Worm (Caenorhabditis elegans) whole organism, late embryonic: ENCODE measurements around the gene eif-2D.

Source experiments
- C08G9.2 ChIP-seq: sonication (generic microtip); optimal IDR thresholded peaks from 2 replicates; lab custom pipeline; 2016; ENCODE audit warnings: mild to moderate bottlenecking, missing genetic modification characterization, moderate library complexity, missing compliant biosample characterization
- C38D4.7 ChIP-seq: fragments of 200-800 bp; sonication (Bioruptor generic); optimal IDR thresholded peaks from 2 replicates; lab custom pipeline; 2018; ENCODE audit warnings: mild to moderate bottlenecking, missing genetic modification characterization, moderate library complexity, missing compliant biosample characterization
- F13H6.1 ChIP-seq: sonication (generic microtip); optimal IDR thresholded peaks from 2 replicates; lab custom pipeline; 2016; ENCODE audit warnings: missing genetic modification characterization, missing compliant biosample characterization
- K02D7.2 ChIP-seq: sonication (generic microtip); optimal IDR thresholded peaks from 2 replicates; lab custom pipeline; 2017; ENCODE audit warnings: mild to moderate bottlenecking, missing genetic modification characterization, missing compliant biosample characterization
- K09A11.1 ChIP-seq: sonication (generic microtip); optimal IDR thresholded peaks from 2 replicates; lab custom pipeline; 2017; ENCODE audit warnings: antibody characterized with exemption, mild to moderate bottlenecking, missing genetic modification characterization, missing compliant biosample characterization; ENCODE audit not compliant: insufficient read depth
- T23F11.4 ChIP-seq: fragments of 200-800 bp; sonication (Bioruptor generic); optimal IDR thresholded peaks from 2 replicates; lab custom pipeline; 2018; ENCODE audit warnings: mild to moderate bottlenecking, missing genetic modification characterization, missing compliant biosample characterization
- Y22D7AL.16 ChIP-seq: sonication (generic microtip); optimal IDR thresholded peaks from 2 replicates; lab custom pipeline; 2016; ENCODE audit warnings: missing genetic modification characterization, missing compliant biosample characterization
- ahr-1 ChIP-seq: sonication (generic microtip); optimal IDR thresholded peaks from 2 replicates; lab custom pipeline; 2016; ENCODE audit warnings: missing genetic modification characterization, missing compliant biosample characterization
- ama-1 ChIP-seq: fragments of 150-350 bp; optimal IDR thresholded peaks from 2 replicates; lab custom pipeline; 2014
- ceh-14 ChIP-seq: sonication (generic microtip); optimal IDR thresholded peaks from 2 replicates; lab custom pipeline; 2016; ENCODE audit warnings: missing genotype, missing genetic modification characterization, missing compliant biosample characterization
- ceh-18 ChIP-seq: sonication (generic microtip); optimal IDR thresholded peaks from 2 replicates; lab custom pipeline; 2016; ENCODE audit warnings: missing genetic modification characterization, missing compliant biosample characterization
- ceh-2 ChIP-seq: sonication (generic microtip); optimal IDR thresholded peaks from 2 replicates; lab custom pipeline; 2016; ENCODE audit warnings: missing genotype, missing genetic modification characterization, missing compliant biosample characterization
- ceh-45 ChIP-seq: fragments of 200-800 bp; sonication (Bioruptor generic); IDR thresholded peaks from 2 replicates; pipeline ENCODE4 v1.3.6; 2022; ENCODE audit warnings: missing genetic modification reagents, missing genetic modification characterization, missing compliant biosample characterization
- ceh-48 ChIP-seq: sonication (generic microtip); optimal IDR thresholded peaks from 2 replicates; lab custom pipeline; 2016; ENCODE audit warnings: missing genetic modification characterization, inconsistent platforms, missing compliant biosample characterization
- ceh-6 ChIP-seq: fragments of 200-800 bp; sonication (Bioruptor generic); optimal IDR thresholded peaks from 2 replicates; lab custom pipeline; 2018; ENCODE audit warnings: mild to moderate bottlenecking, missing genetic modification characterization, missing compliant biosample characterization
- che-1 ChIP-seq: sonication (generic microtip); optimal IDR thresholded peaks from 2 replicates; lab custom pipeline; 2016; ENCODE audit warnings: mild to moderate bottlenecking, missing genetic modification characterization, missing compliant biosample characterization
- dmd-4 ChIP-seq: sonication (generic microtip); optimal IDR thresholded peaks from 2 replicates; lab custom pipeline; 2016; ENCODE audit warnings: borderline replicate concordance, missing genetic modification characterization, missing compliant biosample characterization
- elt-2 ChIP-seq: sonication (generic microtip); optimal IDR thresholded peaks from 2 replicates; lab custom pipeline; 2016; ENCODE audit warnings: missing genetic modification reagents, missing genetic modification characterization, missing compliant biosample characterization
- elt-4 ChIP-seq: sonication (generic microtip); optimal IDR thresholded peaks from 2 replicates; lab custom pipeline; 2016; ENCODE audit warnings: missing genetic modification characterization, missing compliant biosample characterization
- ets-4 ChIP-seq: sonication (generic microtip); optimal IDR thresholded peaks from 2 replicates; lab custom pipeline; 2016; ENCODE audit warnings: missing genetic modification characterization, missing compliant biosample characterization
- eyg-1 ChIP-seq: sonication (generic microtip); optimal IDR thresholded peaks from 2 replicates; lab custom pipeline; 2016; ENCODE audit warnings: missing genotype, missing genetic modification characterization, missing compliant biosample characterization
- fkh-6 ChIP-seq: sonication (generic microtip); optimal IDR thresholded peaks from 2 replicates; lab custom pipeline; 2016; ENCODE audit warnings: missing genetic modification characterization, missing compliant biosample characterization
- gmeb-2 ChIP-seq: sonication (generic microtip); optimal IDR thresholded peaks from 2 replicates; lab custom pipeline; 2016; ENCODE audit warnings: missing genetic modification characterization, inconsistent platforms, missing compliant biosample characterization
- hlh-13 ChIP-seq: fragments of 200-800 bp; sonication (Bioruptor generic); optimal IDR thresholded peaks from 2 replicates; lab custom pipeline; 2018; ENCODE audit warnings: mild to moderate bottlenecking, missing genetic modification characterization, missing compliant biosample characterization
- hlh-15 ChIP-seq: sonication (generic microtip); optimal IDR thresholded peaks from 2 replicates; lab custom pipeline; 2016; ENCODE audit warnings: missing genetic modification characterization, missing compliant biosample characterization
- hlh-30 ChIP-seq: sonication (generic microtip); optimal IDR thresholded peaks from 2 replicates; lab custom pipeline; 2017; ENCODE audit warnings: antibody characterized with exemption, missing genetic modification characterization, missing compliant biosample characterization; ENCODE audit not compliant: insufficient read depth
- hlh-8 ChIP-seq: sonication (generic microtip); optimal IDR thresholded peaks from 2 replicates; lab custom pipeline; 2016; ENCODE audit warnings: missing genotype, missing genetic modification characterization, missing compliant biosample characterization
- lim-6 ChIP-seq: sonication (generic microtip); optimal IDR thresholded peaks from 2 replicates; lab custom pipeline; 2016; ENCODE audit warnings: missing genetic modification characterization, missing compliant biosample characterization
- madf-2 ChIP-seq: sonication (generic microtip); optimal IDR thresholded peaks from 2 replicates; lab custom pipeline; 2017; ENCODE audit warnings: missing genetic modification characterization, missing compliant biosample characterization
- mec-3 ChIP-seq: sonication (generic microtip); optimal IDR thresholded peaks from 2 replicates; lab custom pipeline; 2016; ENCODE audit warnings: borderline replicate concordance, missing genetic modification characterization, missing compliant biosample characterization
- nfya-1 ChIP-seq: sonication (generic microtip); optimal IDR thresholded peaks from 2 replicates; lab custom pipeline; 2017; ENCODE audit warnings: missing genetic modification characterization, mild to moderate bottlenecking, missing compliant biosample characterization, antibody characterized with exemption, moderate library complexity
- nhr-11 ChIP-seq: fragments of 150-350 bp; optimal IDR thresholded peaks from 2 replicates; lab custom pipeline; 2014; ENCODE audit warnings: missing biosample characterization, missing genetic modification characterization
- nhr-232 ChIP-seq: sonication (generic microtip); optimal IDR thresholded peaks from 2 replicates; lab custom pipeline; 2016; ENCODE audit warnings: missing genetic modification characterization, missing compliant biosample characterization
- npax-4 ChIP-seq: sonication (generic microtip); optimal IDR thresholded peaks from 2 replicates; lab custom pipeline; 2016; ENCODE audit warnings: missing genetic modification characterization, missing compliant biosample characterization
- odd-2 ChIP-seq: sonication (generic microtip); optimal IDR thresholded peaks from 2 replicates; lab custom pipeline; 2017; ENCODE audit warnings: antibody characterized with exemption, mild to moderate bottlenecking, missing genetic modification characterization, missing compliant biosample characterization
- pag-3 ChIP-seq: sonication (generic microtip); optimal IDR thresholded peaks from 2 replicates; lab custom pipeline; 2016; ENCODE audit warnings: missing compliant biosample characterization, missing genetic modification characterization, borderline replicate concordance
- pat-9 ChIP-seq: fragments of 200-800 bp; sonication (Bioruptor generic); optimal IDR thresholded peaks from 2 replicates; lab custom pipeline; 2018; ENCODE audit warnings: mild to moderate bottlenecking, missing genetic modification characterization, moderate library complexity, missing compliant biosample characterization
- pax-1 ChIP-seq: fragments of 150-350 bp; optimal IDR thresholded peaks from 2 replicates; lab custom pipeline; 2014; ENCODE audit warnings: missing biosample characterization, missing genetic modification characterization
- pqm-1 ChIP-seq: sonication (generic microtip); optimal IDR thresholded peaks from 2 replicates; lab custom pipeline; 2016; ENCODE audit warnings: missing genetic modification characterization, missing compliant biosample characterization
- pros-1 ChIP-seq: fragments of 150-350 bp; optimal IDR thresholded peaks from 2 replicates; lab custom pipeline; 2014; ENCODE audit warnings: missing biosample characterization, missing genetic modification reagents, missing genetic modification characterization
- sdc-2 ChIP-seq: sonication (generic microtip); optimal IDR thresholded peaks from 2 replicates; lab custom pipeline; 2016; ENCODE audit warnings: missing genotype, missing genetic modification characterization, missing compliant biosample characterization
- sox-2 ChIP-seq: fragments of 200-800 bp; sonication (Bioruptor generic); IDR thresholded peaks from 2 replicates; pipeline ENCODE4 v1.3.6; 2022; ENCODE audit warnings: missing genetic modification reagents, missing genetic modification characterization, missing compliant biosample characterization
- ttx-3 ChIP-seq: sonication (generic microtip); optimal IDR thresholded peaks from 2 replicates; lab custom pipeline; 2016; ENCODE audit warnings: missing genetic modification reagents, missing genetic modification characterization, missing compliant biosample characterization
- unc-3 ChIP-seq, 2 experiments: fragments of 200-800 bp in 1 of 2; sonication (Bioruptor generic) in 1 of 2; sonication (generic microtip) in 1 of 2; conservative IDR thresholded peaks in 1 of 2; optimal IDR thresholded peaks in 1 of 2; 2 replicates each; pipeline versions ENCODE4 v1.3.6 to Lab custom; 2016 to 2022; ENCODE audit warnings: missing compliant biosample characterization in 2 of 2, missing genetic modification characterization in 2 of 2, missing genetic modification reagents in 1 of 2
- unc-42 ChIP-seq: sonication (generic microtip); optimal IDR thresholded peaks from 2 replicates; lab custom pipeline; 2016; ENCODE audit warnings: missing genotype, missing genetic modification characterization, missing compliant biosample characterization
- unc-86 ChIP-seq: sonication (generic microtip); optimal IDR thresholded peaks from 2 replicates; lab custom pipeline; 2016; ENCODE audit warnings: missing genetic modification characterization, missing compliant biosample characterization
- zip-5 ChIP-seq: sonication (generic microtip); optimal IDR thresholded peaks from 2 replicates; lab custom pipeline; 2016; ENCODE audit warnings: missing genetic modification characterization, missing compliant biosample characterization
- ztf-16 ChIP-seq: sonication (generic microtip); optimal IDR thresholded peaks from 2 replicates; lab custom pipeline; 2017; ENCODE audit warnings: missing genetic modification characterization, missing compliant biosample characterization

eif-2D gene

DNA sequence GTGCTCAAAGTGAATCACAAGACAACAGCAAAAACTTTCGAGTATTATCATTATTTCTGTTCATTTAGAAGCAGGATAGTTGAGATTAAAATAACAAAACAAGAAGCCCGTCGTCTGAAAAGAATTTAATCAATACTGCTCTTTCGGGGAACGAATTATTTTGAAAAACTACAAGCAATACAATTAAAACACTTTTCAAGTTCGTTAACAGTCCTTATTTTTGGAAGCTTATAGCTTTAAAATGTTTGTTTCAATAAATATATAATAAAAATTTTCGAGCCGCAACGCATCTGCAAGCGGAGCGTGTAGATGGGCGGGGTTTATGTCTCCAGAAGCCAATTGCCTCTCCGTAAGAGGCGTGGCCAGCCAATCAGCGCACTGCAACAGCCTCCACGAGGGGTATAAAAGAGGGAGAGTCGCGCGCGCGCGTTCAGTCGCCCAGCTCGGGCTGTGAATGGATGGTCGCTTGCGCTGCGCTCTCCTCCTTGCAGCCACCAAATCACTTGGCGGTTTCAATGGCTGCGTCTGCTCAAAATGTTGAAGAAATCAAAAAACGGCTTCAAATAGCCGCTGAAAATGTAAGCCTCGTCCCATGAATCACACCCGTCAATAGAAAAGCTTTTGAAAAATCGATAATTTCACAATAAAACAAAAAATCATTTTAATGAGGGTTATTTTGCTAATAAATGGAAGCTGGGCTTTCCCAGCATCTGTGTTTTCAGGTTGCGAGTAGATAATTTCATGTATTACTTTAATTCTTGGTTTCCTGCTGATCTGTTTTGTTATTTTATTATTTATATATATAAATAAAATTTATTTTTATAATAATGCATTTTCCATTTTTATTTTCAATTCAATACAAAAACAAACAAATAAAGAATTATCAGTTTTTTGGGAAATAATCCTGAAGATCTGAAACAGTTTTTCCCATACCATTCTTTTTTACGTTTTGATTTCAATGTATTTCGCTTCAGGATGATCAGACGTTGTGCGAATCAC, 30.5 kb upstream of the eif-2D start, which contains the start of the genes ift-43 and mdt-26 (continued):
- peak; percentile 55 for TF ChIP-seq pros-1
- TF ChIP-seq elt-4 = no peak
- TF ChIP-seq C38D4.7 (GFP tag; lab: Kevin White, UChicago) = no peak
- peak; percentile 58 for TF ChIP-seq unc-42
- no peak for TF ChIP-seq lim-6 (tag; lab: Kevin White, UChicago)
- TF ChIP-seq ceh-14 (tag; lab: Kevin White, UChicago) = peak; percentile 11
- peak; percentile 59 for TF ChIP-seq gmeb-2
- peak; percentile 52 for TF ChIP-seq hlh-30 (tag; lab: Kevin White, UChicago)
- no peak for TF ChIP-seq unc-86 (tag; lab: Kevin White, UChicago)
- TF ChIP-seq pat-9 (tag; lab: Kevin White, UChicago) = peak; percentile 14
- TF ChIP-seq fkh-6 = peak; percentile 56
- TF ChIP-seq zip-5 (tag; lab: Kevin White, UChicago) = no peak
- TF ChIP-seq T23F11.4 (GFP tag; lab: Kevin White, UChicago) = no peak
- TF ChIP-seq dmd-4 = no peak
- peak; percentile 41 for TF ChIP-seq sdc-2 (tag; lab: Kevin White, UChicago)
- peak; percentile 16 for TF ChIP-seq ttx-3 (tag; lab: Kevin White, UChicago)
- no peak for TF ChIP-seq hlh-13 (GFP tag; lab: Kevin White, UChicago)
- no peak for TF ChIP-seq mec-3 (tag; lab: Kevin White, UChicago)
- TF ChIP-seq nhr-11 = no peak
- TF ChIP-seq ceh-2 (tag; lab: Kevin White, UChicago) = no peak
- TF ChIP-seq ets-4 (tag; lab: Kevin White, UChicago) = peak; percentile 23
- no peak for TF ChIP-seq eyg-1
- TF ChIP-seq pag-3 (tag; lab: Kevin White, UChicago) = no peak
- no peak for TF ChIP-seq C08G9.2
- peak; percentile 51 for TF ChIP-seq ceh-48 (tag; lab: Kevin White, UChicago)
- TF ChIP-seq npax-4 (tag; lab: Kevin White, UChicago) = no peak
- TF ChIP-seq nfya-1 (tag; lab: Kevin White, UChicago) = peak; percentile 100
- TF ChIP-seq pqm-1 (tag; lab: Kevin White, UChicago) = no peak
- TF ChIP-seq hlh-15 (tag; lab: Kevin White, UChicago) = no peak
- peak; percentile 98 for TF ChIP-seq ama-1 (lab: Kevin White, UChicago)
- TF ChIP-seq ceh-18 = peak; percentile 17
- peak; percentile 14 for TF ChIP-seq che-1 (tag; lab: Kevin White, UChicago)

- no peak for TF ChIP-seq odd-2 (tag; lab: Kevin White, UChicago)
- peak; percentile 54 for TF ChIP-seq ceh-2 (tag; lab: Kevin White, UChicago)
- TF ChIP-seq elt-2 = peak; percentile 83
- peak; percentile 64 for TF ChIP-seq hlh-8
- TF ChIP-seq hlh-30 (tag; lab: Kevin White, UChicago) = peak; percentile 55
- TF ChIP-seq C08G9.2 = peak; percentile 76
- no peak for TF ChIP-seq npax-4 (tag; lab: Kevin White, UChicago)
- peak; percentile 60 for TF ChIP-seq K09A11.1 (tag; lab: Kevin White, UChicago)
- no peak for TF ChIP-seq ztf-16 (tag; lab: Kevin White, UChicago)
- TF ChIP-seq pax-1 (tag; lab: Kevin White, UChicago) = peak; percentile 5
- peak; percentile 56 for TF ChIP-seq ceh-6 (GFP tag; lab: Kevin White, UChicago)
- TF ChIP-seq unc-3 (GFP tag; conservative IDR thresholded peaks at IDR 0.05; lab: Robert Waterston, UW) = peak; percentile 93
- no peak for TF ChIP-seq unc-3 (tag; optimal IDR thresholded peaks at IDR 0.05; lab: Kevin White, UChicago)
- TF ChIP-seq ceh-45 (GFP tag; lab: Robert Waterston, UW) = peak; percentile 87
- TF ChIP-seq unc-86 (tag; lab: Kevin White, UChicago) = peak; percentile 72
- TF ChIP-seq Y22D7AL.16 (tag; lab: Kevin White, UChicago) = peak; percentile 78
- peak; percentile 52; the same call in 1 of the 2 replicates for TF ChIP-seq sox-2 (GFP tag; lab: Robert Waterston, UW)
- TF ChIP-seq mec-3 (tag; lab: Kevin White, UChicago) = peak; percentile 48
- TF ChIP-seq F13H6.1 (tag; lab: Kevin White, UChicago) = peak; percentile 81
- peak; percentile 75 for TF ChIP-seq K02D7.2 (tag; lab: Kevin White, UChicago)
- TF ChIP-seq ahr-1 = peak; percentile 55
- TF ChIP-seq ceh-48 (tag; lab: Kevin White, UChicago) = peak; percentile 74
- peak; percentile 42 for TF ChIP-seq nhr-232
- TF ChIP-seq madf-2 (tag; lab: Kevin White, UChicago) = peak; percentile 75
- peak; percentile 92 for TF ChIP-seq pros-1
These were observed 29.8 kb upstream of the eif-2D start for ce11 chrII:5661735-5662177.
